Worm (Caenorhabditis elegans): ENCODE data around the gene F55F10.1.

- TF ChIP-seq ceh-28 (tag; optimal IDR thresholded peaks at IDR 0.05) (no peak), fkh-2 (tag; optimal IDR thresholded peaks at IDR 0.05) (no peak), nfya-1 (tag; optimal IDR thresholded peaks at IDR 0.05; ENCODE audit: insufficient read depth) (no peak), elt-3 (tag; optimal IDR thresholded peaks at IDR 0.05) (no peak), daf-12 (tag; optimal IDR thresholded peaks at IDR 0.05) (no peak), aly-2 (tag; optimal IDR thresholded peaks at IDR 0.05) (no peak), sea-2 (GFP tag; optimal IDR thresholded peaks at IDR 0.05) (no peak), egl-27 (tag; optimal IDR thresholded peaks at IDR 0.05) (no peak), pqm-1 (tag; optimal IDR thresholded peaks at IDR 0.05) (no peak)
Observed at ce11 chrIV:4411311-4411947, 50.8 kb downstream of the F55F10.1 start.
